5 worm cellular contexts compared by ENCODE assay signal in genomic region chrIII:9713862-9714261, ce11.
TF ChIP-seq lines count a peak whose summit lies in the region.

Gene ncx-6, minus strand, starts transcription at chrIII:9713949.

TF ChIP-seq in whole organism, L1 larva, 84 proteins besides CTCF, POLR2A, EP300 and RAD21:
- TF ChIP-seq ceh-88 (GFP tag; IDR thresholded peaks at IDR 0.05; lab: Robert Waterston, UW) (no peak), snpc-4 (tag; optimal IDR thresholded peaks at IDR 0.05; lab: Kevin White, UChicago) (no peak), unc-62 (GFP tag; optimal IDR thresholded peaks at IDR 0.05; lab: Kevin White, UChicago) (no peak), elt-2 (tag; optimal IDR thresholded peaks at IDR 0.05; lab: Kevin White, UChicago) (peak; percentile 34), nhr-19 (GFP tag; conservative IDR thresholded peaks at IDR 0.05; lab: Robert Waterston, UW) (no peak)
TF ChIP-seq in whole organism, L1 larva: peak in this region for 1.

TF ChIP-seq in whole organism, L2 larva, 48 proteins besides CTCF, POLR2A, EP300 and RAD21:
- TF ChIP-seq dmd-4 (tag; optimal IDR thresholded peaks at IDR 0.05; lab: Kevin White, UChicago) (no peak), fos-1 (tag; optimal IDR thresholded peaks at IDR 0.05; lab: Kevin White, UChicago) (peak; percentile 12), unc-55 (GFP tag; optimal IDR thresholded peaks at IDR 0.05; lab: Kevin White, UChicago) (no peak), nhr-6 (tag; optimal IDR thresholded peaks at IDR 0.05; lab: Kevin White, UChicago) (no peak), F13H6.1 (tag; optimal IDR thresholded peaks at IDR 0.05; lab: Kevin White, UChicago) (no peak), nhr-12 (tag; optimal IDR thresholded peaks at IDR 0.05; lab: Kevin White, UChicago) (no peak), R02D3.7 (tag; optimal IDR thresholded peaks at IDR 0.05; lab: Kevin White, UChicago) (no peak), nhr-77 (tag; optimal IDR thresholded peaks at IDR 0.05; lab: Kevin White, UChicago) (no peak)
TF ChIP-seq in whole organism, L2 larva: peak in this region for 1.

TF ChIP-seq in whole organism, L3 larva, 47 proteins besides CTCF, POLR2A, EP300 and RAD21:
- TF ChIP-seq mml-1 (tag; optimal IDR thresholded peaks at IDR 0.05; lab: Kevin White, UChicago) (no peak), pqm-1 (tag; optimal IDR thresholded peaks at IDR 0.05; lab: Kevin White, UChicago) (peak; percentile 0), tbx-2 (tag; optimal IDR thresholded peaks at IDR 0.05; lab: Kevin White, UChicago) (no peak), lsy-12 (tag; optimal IDR thresholded peaks at IDR 0.05; lab: Kevin White, UChicago) (no peak), lin-39 (tag; optimal IDR thresholded peaks at IDR 0.05; lab: Kevin White, UChicago) (no peak), pha-4 (tag; optimal IDR thresholded peaks at IDR 0.05; lab: Kevin White, UChicago) (no peak), elt-2 (tag; optimal IDR thresholded peaks at IDR 0.05; lab: Kevin White, UChicago) (peak; percentile 76)

TF ChIP-seq in whole organism, L4 larva, 104 proteins besides CTCF, POLR2A, EP300 and RAD21 (continues in another document):
- no peak for TF ChIP-seq dpl-1 (GFP tag; optimal IDR thresholded peaks at IDR 0.05; lab: Kevin White, UChicago)
- no peak for TF ChIP-seq F49E8.2 (tag; optimal IDR thresholded peaks at IDR 0.05; lab: Kevin White, UChicago; ENCODE audit: borderline replicate concordance)
- TF ChIP-seq hlh-30 (tag; optimal IDR thresholded peaks at IDR 0.05; lab: Kevin White, UChicago; ENCODE audit: insufficient read depth), result peak; percentile 40
- no peak for TF ChIP-seq Y75B8A.6 (GFP tag; IDR thresholded peaks at IDR 0.05; lab: Robert Waterston, UW)
- TF ChIP-seq skn-1 (tag; optimal IDR thresholded peaks at IDR 0.05; lab: Kevin White, UChicago), result no peak
- peak; percentile 60 for TF ChIP-seq nhr-77 (tag; optimal IDR thresholded peaks at IDR 0.05; lab: Kevin White, UChicago)
- no peak for TF ChIP-seq spr-3 (GFP tag; optimal IDR thresholded peaks at IDR 0.05; lab: Kevin White, UChicago)
- no peak for TF ChIP-seq spr-1 (tag; optimal IDR thresholded peaks at IDR 0.05; lab: Kevin White, UChicago)
- TF ChIP-seq egl-27 (tag; optimal IDR thresholded peaks at IDR 0.05; lab: Kevin White, UChicago), result no peak
- no peak for TF ChIP-seq zfp-2 (tag; optimal IDR thresholded peaks at IDR 0.05; lab: Kevin White, UChicago)
- no peak for TF ChIP-seq mxl-2 (GFP tag; conservative IDR thresholded peaks at IDR 0.05; lab: Robert Waterston, UW)
- TF ChIP-seq hlh-11 (tag; optimal IDR thresholded peaks at IDR 0.05; lab: Kevin White, UChicago), result peak; percentile 2
- peak; percentile 61 for TF ChIP-seq dmd-6 (GFP tag; IDR thresholded peaks at IDR 0.05; lab: Robert Waterston, UW)
- TF ChIP-seq Y5F2A.4 (GFP tag; optimal IDR thresholded peaks at IDR 0.05; lab: Kevin White, UChicago), result no peak
- TF ChIP-seq gei-8 (GFP tag; optimal IDR thresholded peaks at IDR 0.05; lab: Kevin White, UChicago), result no peak
- TF ChIP-seq ceh-20 (GFP tag; IDR thresholded peaks at IDR 0.05; lab: Robert Waterston, UW), result no peak
- TF ChIP-seq dmd-9 (GFP tag; IDR thresholded peaks at IDR 0.05; lab: Robert Waterston, UW), result no peak
- TF ChIP-seq nhr-25 (tag; optimal IDR thresholded peaks at IDR 0.05; lab: Kevin White, UChicago; ENCODE audit: borderline replicate concordance, insufficient read depth), result no peak
- TF ChIP-seq ZK546.5 (tag; optimal IDR thresholded peaks at IDR 0.05; lab: Kevin White, UChicago), result no peak
- no peak for TF ChIP-seq R02D3.7 (tag; optimal IDR thresholded peaks at IDR 0.05; lab: Kevin White, UChicago)
- TF ChIP-seq lin-13 (GFP tag; optimal IDR thresholded peaks at IDR 0.05; lab: Kevin White, UChicago), result no peak
- no peak for TF ChIP-seq lir-3 (tag; optimal IDR thresholded peaks at IDR 0.05; lab: Kevin White, UChicago)
- no peak for TF ChIP-seq ztf-11 (tag; optimal IDR thresholded peaks at IDR 0.05; lab: Kevin White, UChicago)
- no peak for TF ChIP-seq sdz-12 (GFP tag; optimal IDR thresholded peaks at IDR 0.05; lab: Kevin White, UChicago)
- TF ChIP-seq attf-4 (tag; optimal IDR thresholded peaks at IDR 0.05; lab: Kevin White, UChicago), result no peak
- peak; percentile 63 for TF ChIP-seq dve-1 (tag; optimal IDR thresholded peaks at IDR 0.05; lab: Kevin White, UChicago; ENCODE audit: insufficient read depth)
- TF ChIP-seq daf-16 (GFP tag; optimal IDR thresholded peaks at IDR 0.05; lab: Kevin White, UChicago), result no peak
- peak; percentile 83 for TF ChIP-seq daf-16 (tag; optimal IDR thresholded peaks at IDR 0.05; lab: Kevin White, UChicago)
- TF ChIP-seq F26F4.8 (GFP tag; conservative IDR thresholded peaks at IDR 0.05; lab: Robert Waterston, UW), result no peak
- TF ChIP-seq fos-1 (tag; optimal IDR thresholded peaks at IDR 0.05; lab: Kevin White, UChicago), result no peak
- no peak for TF ChIP-seq lsy-2 (tag; optimal IDR thresholded peaks at IDR 0.05; lab: Kevin White, UChicago)
- no peak for TF ChIP-seq set-16 (GFP tag; IDR thresholded peaks at IDR 0.05; lab: Robert Waterston, UW)
- TF ChIP-seq ztf-7 (tag; optimal IDR thresholded peaks at IDR 0.05; lab: Kevin White, UChicago), result no peak
- no peak for TF ChIP-seq ceh-32 (tag; optimal IDR thresholded peaks at IDR 0.05; lab: Kevin White, UChicago; ENCODE audit: poor library complexity)
- no peak for TF ChIP-seq ceh-62 (tag; optimal IDR thresholded peaks at IDR 0.05; lab: Kevin White, UChicago)
- no peak for TF ChIP-seq aha-1 (tag; lab: Kevin White, UChicago)
- no peak for TF ChIP-seq F37D6.2 (tag; optimal IDR thresholded peaks at IDR 0.05; lab: Kevin White, UChicago)
- TF ChIP-seq ceh-28 (tag; optimal IDR thresholded peaks at IDR 0.05; lab: Kevin White, UChicago), result no peak
- no peak for TF ChIP-seq lin-1 (GFP tag; IDR thresholded peaks at IDR 0.05; lab: Robert Waterston, UW)

TF ChIP-seq in whole organism, young adult, 124 proteins besides CTCF, POLR2A, EP300 and RAD21:
- TF ChIP-seq snpc-4 (GFP tag; optimal IDR thresholded peaks at IDR 0.05; lab: Kevin White, UChicago) (no peak), snpc-4 (tag; optimal IDR thresholded peaks at IDR 0.05; lab: Kevin White, UChicago) (peak in 1 of 4 experiments; percentile 16), die-1 (tag; optimal IDR thresholded peaks at IDR 0.05; lab: Kevin White, UChicago) (no peak), nhr-80 (tag; optimal IDR thresholded peaks at IDR 0.05; lab: Kevin White, UChicago) (peak; percentile 53)
